Worm (Caenorhabditis elegans) whole organism, mixed stage, embryonic: ENCODE data around the gene sqst-4.

Experiments used
- cnd-1 ChIP-seq: fragments of 200-800 bp; sonication (Bioruptor generic); optimal IDR thresholded peaks from 2 replicates; lab custom pipeline; 2018; ENCODE audit warnings: mild to moderate bottlenecking, missing genetic modification characterization, missing compliant biosample characterization
- ztf-11 ChIP-seq: fragments of 150-350 bp; optimal IDR thresholded peaks from 2 replicates; lab custom pipeline; 2014; ENCODE audit warnings: missing biosample characterization, missing genetic modification characterization

- no peak for TF ChIP-seq ztf-11 (tag; lab: Kevin White, UChicago)
- no peak for TF ChIP-seq cnd-1 (tag; lab: Kevin White, UChicago)
Observed at ce11 chrV:16505828-16506227, 17.6 kb downstream of the sqst-4 start, which contains the start of gene nhr-54.
